Worm (Caenorhabditis elegans) whole organism, L1 larva: Measurements from ENCODE around the gene C44C10.5.
A peak's percentile ranks its signal among the peaks of the same experiment; 100 is the strongest.

Experiments
- C04F5.9 ChIP-seq: sonication (generic microtip); optimal IDR thresholded peaks from 2 replicates; lab custom pipeline; 2016; ENCODE audit warnings: missing genetic modification characterization, missing compliant biosample characterization
- C34B4.2 ChIP-seq: sonication (generic microtip); optimal IDR thresholded peaks from 2 replicates; lab custom pipeline; 2017; ENCODE audit warnings: mild to moderate bottlenecking, missing genetic modification characterization, missing compliant biosample characterization
- ama-1 ChIP-seq: fragments of 150-350 bp; optimal IDR thresholded peaks from 2 replicates; lab custom pipeline; 2014
- blmp-1 ChIP-seq: fragments of 150-350 bp; optimal IDR thresholded peaks from 2 replicates; lab custom pipeline; 2014; ENCODE audit warnings: missing biosample characterization, missing genetic modification characterization
- dpl-1 ChIP-seq, 3 experiments: fragments of 150-350 bp in 2 of 3; sonication (generic microtip) in 1 of 3; optimal IDR thresholded peaks; 2 replicates each; lab custom pipeline; 2014 to 2017; ENCODE audit warnings: missing biosample characterization in 3 of 3, missing genetic modification characterization in 3 of 3, missing genetic modification reagents in 3 of 3
- dsc-1 ChIP-seq: sonication (generic microtip); optimal IDR thresholded peaks from 2 replicates; lab custom pipeline; 2016; ENCODE audit warnings: mild to moderate bottlenecking, missing genetic modification characterization, missing compliant biosample characterization
- efl-1 ChIP-seq, 4 experiments: fragments of 150-350 bp; optimal IDR thresholded peaks in 3 of 4; peaks in 1 of 4; 1 replicate in 1 of 4; 2 replicates in 3 of 4; lab custom pipeline; 2014; ENCODE audit warnings: missing biosample characterization in 2 of 4, missing genetic modification characterization in 2 of 4, missing genetic modification reagents in 2 of 4
- egl-13 ChIP-seq: sonication (generic microtip); optimal IDR thresholded peaks from 2 replicates; lab custom pipeline; 2016; ENCODE audit warnings: missing genotype, missing genetic modification reagents, missing genetic modification characterization, missing compliant biosample characterization
- elt-3 ChIP-seq, 6 experiments: fragments of 150-350 bp in 1 of 6; sonication (generic microtip); optimal IDR thresholded peaks; 2 replicates each; lab custom pipeline; 2017 to 2018; ENCODE audit warnings: missing biosample characterization in 6 of 6, missing genetic modification characterization in 6 of 6, inconsistent platforms in 1 of 6
- ets-5 ChIP-seq: fragments of 200-800 bp; sonication (Bioruptor generic); IDR thresholded peaks from 2 replicates; pipeline ENCODE4 v1.3.6; 2022; ENCODE audit warnings: missing genetic modification characterization, missing compliant biosample characterization
- fkh-10 ChIP-seq: sonication (generic microtip); optimal IDR thresholded peaks from 2 replicates; lab custom pipeline; 2017; ENCODE audit warnings: missing biosample characterization, missing genetic modification reagents, missing genetic modification characterization
- fkh-4 ChIP-seq: sonication (generic microtip); optimal IDR thresholded peaks from 2 replicates; lab custom pipeline; 2016; ENCODE audit warnings: missing compliant biosample characterization, missing genetic modification characterization, borderline replicate concordance
- fkh-8 ChIP-seq: sonication (generic microtip); optimal IDR thresholded peaks from 2 replicates; lab custom pipeline; 2016; ENCODE audit warnings: mild to moderate bottlenecking, missing genetic modification characterization, missing compliant biosample characterization
- fos-1 ChIP-seq: fragments of 150-350 bp; optimal IDR thresholded peaks from 2 replicates; lab custom pipeline; 2014; ENCODE audit warnings: missing biosample characterization, missing genetic modification characterization
- grh-1 ChIP-seq: fragments of 200-800 bp; sonication (Bioruptor generic); IDR thresholded peaks from 2 replicates; pipeline ENCODE4 v1.3.6; 2022; ENCODE audit warnings: missing genetic modification reagents, missing genetic modification characterization, missing compliant biosample characterization
- hlh-4 ChIP-seq: sonication (generic microtip); optimal IDR thresholded peaks from 2 replicates; lab custom pipeline; 2016; ENCODE audit warnings: mild to moderate bottlenecking, missing genetic modification characterization, missing compliant biosample characterization
- hpl-2 ChIP-seq: fragments of 150-350 bp; optimal IDR thresholded peaks from 2 replicates; lab custom pipeline; 2014; ENCODE audit warnings: missing biosample characterization, missing genetic modification reagents, missing genetic modification characterization
- irx-1 ChIP-seq: sonication (generic microtip); optimal IDR thresholded peaks from 2 replicates; lab custom pipeline; 2016; ENCODE audit warnings: missing genetic modification characterization, missing compliant biosample characterization
- isw-1 ChIP-seq: fragments of 200-800 bp; sonication (Bioruptor generic); IDR thresholded peaks from 2 replicates; pipeline ENCODE4 v1.3.6; 2022; ENCODE audit warnings: missing genetic modification characterization, missing compliant biosample characterization
- jun-1 ChIP-seq: fragments of 150-350 bp; optimal IDR thresholded peaks from 2 replicates; lab custom pipeline; 2014; ENCODE audit warnings: missing biosample characterization, missing genetic modification reagents, missing genetic modification characterization
- lin-14 ChIP-seq: fragments of 200-800 bp; sonication (Bioruptor generic); optimal IDR thresholded peaks from 2 replicates; lab custom pipeline; 2018; ENCODE audit warnings: mild to moderate bottlenecking, missing genetic modification characterization, moderate library complexity, missing compliant biosample characterization
- lin-15B ChIP-seq: fragments of 150-350 bp; sonication (generic microtip); optimal IDR thresholded peaks from 3 replicates; lab custom pipeline; 2014; ENCODE audit warnings: missing biosample characterization, missing genetic modification characterization
- lir-3 ChIP-seq: sonication (generic microtip); optimal IDR thresholded peaks from 2 replicates; lab custom pipeline; 2016; ENCODE audit warnings: mild to moderate bottlenecking, missing genetic modification characterization, moderate library complexity, missing compliant biosample characterization; ENCODE audit not compliant: poor library complexity
- mab-9 ChIP-seq: fragments of 200-800 bp; sonication (Bioruptor generic); IDR thresholded peaks from 2 replicates; pipeline ENCODE4 v1.3.6; 2022; ENCODE audit warnings: missing genetic modification reagents, missing genetic modification characterization, missing compliant biosample characterization
- mef-2 ChIP-seq: fragments of 150-350 bp; optimal IDR thresholded peaks from 2 replicates; lab custom pipeline; 2014; ENCODE audit warnings: missing biosample characterization, missing genetic modification characterization
- nhr-19 ChIP-seq: fragments of 200-800 bp; sonication (Bioruptor generic); conservative IDR thresholded peaks from 2 replicates; pipeline ENCODE4 v1.3.6; 2022; ENCODE audit warnings: missing genetic modification characterization, missing compliant biosample characterization
- nhr-237 ChIP-seq: fragments of 150-350 bp; optimal IDR thresholded peaks from 2 replicates; lab custom pipeline; 2014; ENCODE audit warnings: missing biosample characterization, missing genetic modification characterization
- nhr-71 ChIP-seq: sonication (generic microtip); optimal IDR thresholded peaks from 2 replicates; lab custom pipeline; 2016; ENCODE audit warnings: mild to moderate bottlenecking, missing genetic modification characterization, moderate library complexity, missing compliant biosample characterization
- nhr-77 ChIP-seq: fragments of 150-350 bp; optimal IDR thresholded peaks from 2 replicates; lab custom pipeline; 2014; ENCODE audit warnings: missing biosample characterization, missing genetic modification characterization
- nhr-84 ChIP-seq: sonication (generic microtip); optimal IDR thresholded peaks from 2 replicates; lab custom pipeline; 2017; ENCODE audit warnings: missing biosample characterization, missing genetic modification characterization
- pag-3 ChIP-seq: sonication (generic microtip); optimal IDR thresholded peaks from 2 replicates; lab custom pipeline; 2017; ENCODE audit warnings: missing genetic modification characterization, mild to moderate bottlenecking, missing compliant biosample characterization, antibody characterized with exemption, borderline replicate concordance; ENCODE audit not compliant: insufficient read depth
- pax-3 ChIP-seq: fragments of 200-800 bp; sonication (Bioruptor generic); optimal IDR thresholded peaks from 2 replicates; lab custom pipeline; 2018; ENCODE audit warnings: mild to moderate bottlenecking, missing genetic modification characterization, moderate library complexity, missing compliant biosample characterization
- rnt-1 ChIP-seq: sonication (generic microtip); optimal IDR thresholded peaks from 2 replicates; lab custom pipeline; 2016; ENCODE audit warnings: mild to moderate bottlenecking, missing genetic modification characterization, moderate library complexity, missing compliant biosample characterization
- skn-1 ChIP-seq: fragments of 150-350 bp; optimal IDR thresholded peaks from 2 replicates; lab custom pipeline; 2014; ENCODE audit warnings: missing biosample characterization, missing genetic modification characterization
- snpc-4 ChIP-seq: fragments of 150-350 bp; optimal IDR thresholded peaks from 2 replicates; lab custom pipeline; 2014; ENCODE audit warnings: missing biosample characterization, missing genetic modification characterization
- snu-23 ChIP-seq: sonication (generic microtip); optimal IDR thresholded peaks from 2 replicates; lab custom pipeline; 2016; ENCODE audit warnings: missing genetic modification characterization, missing compliant biosample characterization
- sox-4 ChIP-seq: sonication (generic microtip); optimal IDR thresholded peaks from 2 replicates; lab custom pipeline; 2016; ENCODE audit warnings: missing genetic modification characterization, missing compliant biosample characterization
- swsn-7 ChIP-seq: sonication (generic microtip); optimal IDR thresholded peaks from 2 replicates; lab custom pipeline; 2016; ENCODE audit warnings: missing genetic modification characterization, missing compliant biosample characterization
- tbx-2 ChIP-seq: sonication (generic microtip); optimal IDR thresholded peaks from 2 replicates; lab custom pipeline; 2016; ENCODE audit warnings: missing genetic modification characterization, missing compliant biosample characterization
- tlp-1 ChIP-seq: fragments of 150-350 bp; optimal IDR thresholded peaks from 2 replicates; lab custom pipeline; 2014; ENCODE audit warnings: missing biosample characterization, missing genetic modification characterization
- unc-130 ChIP-seq: fragments of 150-350 bp; optimal IDR thresholded peaks from 2 replicates; lab custom pipeline; 2017; ENCODE audit warnings: missing biosample characterization, missing genetic modification characterization, inconsistent platforms
- unc-30 ChIP-seq: sonication (generic microtip); optimal IDR thresholded peaks from 2 replicates; lab custom pipeline; 2017; ENCODE audit warnings: missing biosample characterization, missing genetic modification characterization
- unc-62 ChIP-seq: fragments of 150-350 bp; optimal IDR thresholded peaks from 2 replicates; lab custom pipeline; 2014; ENCODE audit warnings: missing biosample characterization, missing genetic modification reagents, missing genetic modification characterization
- zag-1 ChIP-seq: fragments of 150-350 bp; optimal IDR thresholded peaks from 2 replicates; lab custom pipeline; 2014; ENCODE audit warnings: missing biosample characterization, missing genetic modification characterization
- zip-4 ChIP-seq: fragments of 200-800 bp; sonication (Bioruptor generic); optimal IDR thresholded peaks from 2 replicates; lab custom pipeline; 2018; ENCODE audit warnings: mild to moderate bottlenecking, missing genetic modification characterization, moderate library complexity, missing compliant biosample characterization
- ztf-11 ChIP-seq, 2 experiments: sonication (generic microtip); optimal IDR thresholded peaks; 2 replicates each; lab custom pipeline; 2016 to 2017; ENCODE audit warnings: missing genetic modification characterization in 2 of 2, missing biosample characterization in 1 of 2, missing compliant biosample characterization in 1 of 2
- ztf-4 ChIP-seq: fragments of 150-350 bp; optimal IDR thresholded peaks from 2 replicates; lab custom pipeline; 2014; ENCODE audit warnings: missing biosample characterization, missing genetic modification characterization

The C44C10.5 gene

ce11 chrX:11664184-11664583, 26.2 kb upstream of the C44C10.5 start:
- no peak for TF ChIP-seq nhr-77
- no peak for TF ChIP-seq nhr-84 (tag; lab: Kevin White, UChicago)
- TF ChIP-seq lin-14 = peak; percentile 1
- no peak for TF ChIP-seq ama-1
- TF ChIP-seq efl-1 (optimal IDR thresholded peaks at IDR 0.05; lab: Kevin White, UChicago) = no peak
- peak in 1 of 2 experiments; percentile 86 for TF ChIP-seq efl-1 (GFP tag; optimal IDR thresholded peaks at IDR 0.05 in 1 of 2; lab: Kevin White, UChicago)
- TF ChIP-seq blmp-1 (tag; lab: Kevin White, UChicago) = no peak
- TF ChIP-seq mef-2 (tag; lab: Kevin White, UChicago) = no peak

- TF ChIP-seq elt-3 (tag; optimal IDR thresholded peaks at IDR 0.05; lab: Kevin White, UChicago) = peak in 1 of 6 experiments; percentile 16
- no peak for TF ChIP-seq unc-30 (tag; lab: Kevin White, UChicago)
- TF ChIP-seq blmp-1 (tag; lab: Kevin White, UChicago) = peak; percentile 96
Observed at ce11 chrX:11665522-11666017, 24.8 kb upstream of the C44C10.5 start.

ce11 chrX:11666545-11667177, 23.7 kb upstream of the C44C10.5 start, which contains the start of gene noca-2:
Gene noca-2 (plus strand): TSS chrX:11667127.
- TF ChIP-seq lir-3 (tag; lab: Kevin White, UChicago) (no peak), efl-1 (optimal IDR thresholded peaks at IDR 0.05; lab: Kevin White, UChicago) (peak; percentile 5 to 53), efl-1 (GFP tag; optimal IDR thresholded peaks at IDR 0.05 in 1 of 2; lab: Kevin White, UChicago) (peak in 1 of 2 experiments; percentile 84), jun-1 (no peak), fkh-10 (GFP tag; lab: Kevin White, UChicago) (no peak), pag-3 (tag; lab: Kevin White, UChicago) (no peak), C34B4.2 (tag; lab: Kevin White, UChicago) (no peak), irx-1 (tag; lab: Kevin White, UChicago) (no peak), hpl-2 (GFP tag; lab: Kevin White, UChicago) (no peak), skn-1 (tag; lab: Kevin White, UChicago) (no peak), blmp-1 (tag; lab: Kevin White, UChicago) (peak; percentile 11), nhr-237 (tag; lab: Kevin White, UChicago) (no peak), C04F5.9 (no peak), egl-13 (no peak), sox-4 (tag; lab: Kevin White, UChicago) (no peak), tlp-1 (no peak), unc-62 (GFP tag; lab: Kevin White, UChicago) (no peak), zag-1 (tag; lab: Kevin White, UChicago) (no peak), ets-5 (GFP tag; lab: Robert Waterston, UW) (no peak), elt-3 (tag; optimal IDR thresholded peaks at IDR 0.05; lab: Kevin White, UChicago) (no peak), grh-1 (no peak), nhr-71 (tag; lab: Kevin White, UChicago) (peak; percentile 37), ztf-4 (tag; lab: Kevin White, UChicago) (no peak), ama-1 (no peak), mab-9 (GFP tag; lab: Robert Waterston, UW) (0 out of 2 replicates have a peak, but pooled peaks have one; percentile 35), tbx-2 (tag; lab: Kevin White, UChicago) (peak; percentile 12), lin-15B (no peak), isw-1 (GFP tag; lab: Robert Waterston, UW) (0 out of 2 replicates have a peak, but pooled peaks have one; percentile 13), fkh-4 (tag; lab: Kevin White, UChicago) (no peak), snu-23 (GFP tag; lab: Kevin White, UChicago) (peak; percentile 45), fkh-8 (tag; lab: Kevin White, UChicago) (no peak), zip-4 (no peak), rnt-1 (tag; lab: Kevin White, UChicago) (peak; percentile 21), fos-1 (tag; lab: Kevin White, UChicago) (no peak), swsn-7 (peak; percentile 26), snpc-4 (tag; lab: Kevin White, UChicago) (no peak), pax-3 (tag; lab: Kevin White, UChicago) (no peak), nhr-19 (GFP tag; lab: Robert Waterston, UW) (no peak), ztf-11 (tag; optimal IDR thresholded peaks at IDR 0.05; lab: Kevin White, UChicago) (no peak), unc-130 (tag; lab: Kevin White, UChicago) (no peak), dsc-1 (no peak), dpl-1 (GFP tag; optimal IDR thresholded peaks at IDR 0.05; lab: Kevin White, UChicago) (no peak), hlh-4 (no peak)
